Worm (Caenorhabditis elegans) whole organism, L2 larva: Measurements from ENCODE around the gene jun-1.

Source experiments
- aly-2 ChIP-seq: fragments of 150-350 bp; optimal IDR thresholded peaks from 2 replicates; lab custom pipeline; 2014; ENCODE audit warnings: missing biosample characterization, missing genetic modification characterization
- ceh-82 ChIP-seq: fragments of 150-350 bp; optimal IDR thresholded peaks from 2 replicates; lab custom pipeline; 2014; ENCODE audit warnings: missing biosample characterization, missing genetic modification characterization
- crh-2 ChIP-seq: sonication (generic microtip); optimal IDR thresholded peaks from 2 replicates; lab custom pipeline; 2017; ENCODE audit warnings: missing biosample characterization, missing genetic modification characterization
- elt-1 ChIP-seq: fragments of 150-350 bp; optimal IDR thresholded peaks from 2 replicates; lab custom pipeline; 2014; ENCODE audit warnings: missing biosample characterization, missing genetic modification characterization
- fos-1 ChIP-seq: fragments of 150-350 bp; optimal IDR thresholded peaks from 2 replicates; lab custom pipeline; 2014; ENCODE audit warnings: missing biosample characterization, missing genetic modification characterization
- lin-39 ChIP-seq: fragments of 150-350 bp; optimal IDR thresholded peaks from 2 replicates; lab custom pipeline; 2014; ENCODE audit warnings: missing biosample characterization, missing genetic modification reagents, missing genetic modification characterization
- nhr-12 ChIP-seq: fragments of 150-350 bp; optimal IDR thresholded peaks from 2 replicates; lab custom pipeline; 2014; ENCODE audit warnings: missing biosample characterization, missing genetic modification characterization
- nhr-129 ChIP-seq: fragments of 150-350 bp; optimal IDR thresholded peaks from 2 replicates; lab custom pipeline; 2014; ENCODE audit warnings: missing biosample characterization, missing genetic modification characterization
- nhr-6 ChIP-seq: fragments of 150-350 bp; optimal IDR thresholded peaks from 2 replicates; lab custom pipeline; 2014; ENCODE audit warnings: missing biosample characterization, missing genetic modification characterization
- skn-1 ChIP-seq: sonication (generic microtip); optimal IDR thresholded peaks from 2 replicates; lab custom pipeline; 2017; ENCODE audit warnings: missing biosample characterization, missing genetic modification characterization
- snpc-4 ChIP-seq: fragments of 150-350 bp; optimal IDR thresholded peaks from 2 replicates; lab custom pipeline; 2014; ENCODE audit warnings: missing biosample characterization, missing genetic modification characterization
- unc-62 ChIP-seq: fragments of 150-350 bp; optimal IDR thresholded peaks from 2 replicates; lab custom pipeline; 2014; ENCODE audit warnings: missing biosample characterization, missing genetic modification reagents, missing genetic modification characterization
- zag-1 ChIP-seq: fragments of 150-350 bp; optimal IDR thresholded peaks from 2 replicates; lab custom pipeline; 2014; ENCODE audit warnings: missing biosample characterization, missing genetic modification characterization
- ztf-11 ChIP-seq: sonication (generic microtip); optimal IDR thresholded peaks from 2 replicates; lab custom pipeline; 2017; ENCODE audit warnings: missing biosample characterization, missing genetic modification characterization

DNA sequence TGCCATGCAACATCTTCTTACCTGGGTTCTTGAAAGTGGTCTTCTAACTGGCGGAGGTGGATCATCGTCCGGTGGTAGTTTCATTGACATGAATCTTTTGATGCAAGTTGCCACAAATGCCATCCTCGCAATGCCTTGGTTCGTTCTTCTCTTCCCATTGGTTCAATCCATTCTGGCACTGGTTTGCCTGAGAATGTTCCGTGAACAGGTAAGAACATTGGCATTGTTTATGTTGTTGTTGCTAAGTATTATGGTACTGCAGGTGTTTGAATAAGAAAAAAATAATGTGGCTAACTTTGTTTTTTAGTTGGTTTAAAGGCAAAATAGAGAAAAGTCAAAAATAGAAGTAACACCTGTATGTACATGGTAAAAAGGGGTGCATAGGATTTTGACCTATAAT is 30.8 kb downstream of the jun-1 start:
- TF ChIP-seq nhr-6 (tag; lab: Kevin White, UChicago) (no peak), ceh-82 (tag; lab: Kevin White, UChicago) (no peak), aly-2 (tag; lab: Kevin White, UChicago) (no peak), lin-39 (tag; lab: Kevin White, UChicago) (no peak), snpc-4 (tag; lab: Kevin White, UChicago) (no peak), unc-62 (GFP tag; lab: Kevin White, UChicago) (no peak), ztf-11 (tag; lab: Kevin White, UChicago) (no peak), skn-1 (no peak), elt-1 (tag; lab: Kevin White, UChicago) (no peak), nhr-12 (no peak), crh-2 (tag; lab: Kevin White, UChicago) (no peak), zag-1 (tag; lab: Kevin White, UChicago) (no peak), fos-1 (tag; lab: Kevin White, UChicago) (no peak), nhr-129 (no peak)
